Worm (Caenorhabditis elegans) whole organism, L4/young adult: Measurements from ENCODE around the gene srg-59.

Experiments
- W03F9.2 ChIP-seq: fragments of 150-350 bp; optimal IDR thresholded peaks from 2 replicates; lab custom pipeline; 2014; ENCODE audit warnings: missing biosample characterization, missing genetic modification characterization
- dao-5 ChIP-seq: sonication (generic microtip); optimal IDR thresholded peaks from 2 replicates; lab custom pipeline; 2016; ENCODE audit warnings: missing genotype, missing genetic modification characterization, moderate library complexity, missing compliant biosample characterization
- him-1 ChIP-seq: sonication (generic microtip); optimal IDR thresholded peaks from 2 replicates; lab custom pipeline; 2016; ENCODE audit warnings: missing genotype, missing genetic modification reagents, missing genetic modification characterization, missing compliant biosample characterization

DNA sequence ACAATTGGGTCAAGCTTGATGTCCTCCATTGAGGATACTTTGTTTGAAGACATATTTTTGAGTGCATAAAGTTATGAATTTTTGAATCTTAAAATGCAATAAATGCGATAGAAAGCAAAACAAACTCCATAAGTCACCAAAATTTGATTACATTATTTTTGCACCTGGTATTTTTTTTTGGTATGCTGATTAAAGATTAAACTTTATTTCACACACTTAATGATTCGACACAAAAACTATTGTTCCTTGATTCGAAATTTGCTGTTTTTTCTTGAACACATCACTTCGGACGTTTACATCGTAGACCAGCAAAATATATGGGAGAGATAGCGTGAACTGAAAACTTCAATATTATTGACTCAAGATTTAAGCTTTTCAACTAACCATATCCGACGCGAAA, 15.1 kb upstream of the srg-59 start, which contains the start of gene srg-61:
- TF ChIP-seq W03F9.2 (tag; lab: Kevin White, UChicago) (no peak), him-1 (tag; lab: Kevin White, UChicago) (no peak), dao-5 (tag; lab: Kevin White, UChicago) (no peak)
